Worm (Caenorhabditis elegans): Measurements from ENCODE around the gene lipl-1.

ce11 chrV:12882370-12882769 lies 37.4 kb upstream of the lipl-1 start:
- TF ChIP-seq fos-1 (tag; optimal IDR thresholded peaks at IDR 0.05), result no peak
- no peak for TF ChIP-seq sox-4 (tag; optimal IDR thresholded peaks at IDR 0.05)

All from whole organism, L1 larva.